Worm (Caenorhabditis elegans) whole organism, L3 larva: ENCODE results near the gene hadb-1.

Experiments used
- ZK546.5 ChIP-seq: sonication (generic microtip); optimal IDR thresholded peaks from 2 replicates; lab custom pipeline; 2017; ENCODE audit warnings: missing biosample characterization, missing genetic modification characterization
- aly-2 ChIP-seq: fragments of 150-350 bp; optimal IDR thresholded peaks from 2 replicates; lab custom pipeline; 2014; ENCODE audit warnings: missing biosample characterization, missing genetic modification characterization
- ama-1 ChIP-seq: fragments of 150-350 bp; optimal IDR thresholded peaks from 2 replicates; lab custom pipeline; 2018
- ceh-28 ChIP-seq: fragments of 150-350 bp; optimal IDR thresholded peaks from 2 replicates; lab custom pipeline; 2014; ENCODE audit warnings: missing biosample characterization, missing genetic modification reagents, missing genetic modification characterization
- ceh-82 ChIP-seq: fragments of 150-350 bp; optimal IDR thresholded peaks from 2 replicates; lab custom pipeline; 2014; ENCODE audit warnings: missing biosample characterization, missing genetic modification characterization
- daf-12 ChIP-seq: fragments of 150-350 bp; optimal IDR thresholded peaks from 2 replicates; lab custom pipeline; 2014; ENCODE audit warnings: missing biosample characterization, missing genetic modification reagents, missing genetic modification characterization
- egl-5 ChIP-seq: fragments of 150-350 bp; optimal IDR thresholded peaks from 2 replicates; lab custom pipeline; 2017; ENCODE audit warnings: missing biosample characterization, missing genetic modification reagents, missing genetic modification characterization, inconsistent platforms
- elt-2 ChIP-seq: sonication (generic microtip); optimal IDR thresholded peaks from 2 replicates; lab custom pipeline; 2016; ENCODE audit warnings: missing genetic modification reagents, mild to moderate bottlenecking, missing genetic modification characterization, missing compliant biosample characterization
- elt-3 ChIP-seq, 3 experiments: fragments of 150-350 bp in 1 of 3; sonication (generic microtip) in 2 of 3; optimal IDR thresholded peaks; 2 replicates in 2 of 3; 4 replicates in 1 of 3; lab custom pipeline; 2014 to 2017; ENCODE audit warnings: missing biosample characterization in 3 of 3, missing genetic modification characterization in 3 of 3
- fkh-10 ChIP-seq: sonication (generic microtip); optimal IDR thresholded peaks from 2 replicates; lab custom pipeline; 2017; ENCODE audit warnings: missing biosample characterization, missing genetic modification reagents, missing genetic modification characterization
- fkh-2 ChIP-seq: fragments of 150-350 bp; optimal IDR thresholded peaks from 2 replicates; lab custom pipeline; 2014; ENCODE audit warnings: missing biosample characterization, missing genetic modification reagents, missing genetic modification characterization
- fos-1 ChIP-seq: fragments of 150-350 bp; optimal IDR thresholded peaks from 2 replicates; lab custom pipeline; 2014; ENCODE audit warnings: missing biosample characterization, missing genetic modification characterization
- hmg-11 ChIP-seq: sonication (generic microtip); optimal IDR thresholded peaks from 2 replicates; lab custom pipeline; 2016; ENCODE audit warnings: missing genetic modification characterization, missing compliant biosample characterization
- jun-1 ChIP-seq: fragments of 150-350 bp; optimal IDR thresholded peaks from 2 replicates; lab custom pipeline; 2014; ENCODE audit warnings: missing biosample characterization, missing genetic modification reagents, missing genetic modification characterization
- lin-39 ChIP-seq: fragments of 150-350 bp; optimal IDR thresholded peaks from 2 replicates; lab custom pipeline; 2018; ENCODE audit warnings: missing biosample characterization, missing genetic modification reagents, missing genetic modification characterization
- mml-1 ChIP-seq: fragments of 150-350 bp; sonication (generic microtip); optimal IDR thresholded peaks from 3 replicates; lab custom pipeline; 2014; ENCODE audit warnings: missing biosample characterization, missing genetic modification characterization
- nfya-1 ChIP-seq: sonication (generic microtip); optimal IDR thresholded peaks from 2 replicates; lab custom pipeline; 2017; ENCODE audit warnings: missing genetic modification characterization, mild to moderate bottlenecking, missing compliant biosample characterization, antibody characterized with exemption, moderate library complexity; ENCODE audit not compliant: insufficient read depth
- nhr-11 ChIP-seq: fragments of 150-350 bp; optimal IDR thresholded peaks from 2 replicates; lab custom pipeline; 2014; ENCODE audit warnings: missing biosample characterization, missing genetic modification characterization
- nhr-23 ChIP-seq: fragments of 150-350 bp; optimal IDR thresholded peaks from 2 replicates; lab custom pipeline; 2014; ENCODE audit warnings: missing biosample characterization, missing genetic modification reagents, missing genetic modification characterization
- nhr-237 ChIP-seq: fragments of 150-350 bp; optimal IDR thresholded peaks from 2 replicates; lab custom pipeline; 2014; ENCODE audit warnings: missing biosample characterization, missing genetic modification characterization
- nhr-25 ChIP-seq: sonication (generic microtip); optimal IDR thresholded peaks from 2 replicates; lab custom pipeline; 2017; ENCODE audit warnings: missing biosample characterization, missing genetic modification characterization
- nhr-43 ChIP-seq: sonication (generic microtip); optimal IDR thresholded peaks from 2 replicates; lab custom pipeline; 2016; ENCODE audit warnings: mild to moderate bottlenecking, missing genetic modification characterization, missing compliant biosample characterization; ENCODE audit not compliant: poor library complexity, severe bottlenecking
- nhr-67 ChIP-seq: fragments of 150-350 bp; optimal IDR thresholded peaks from 2 replicates; lab custom pipeline; 2014; ENCODE audit warnings: missing biosample characterization, missing genetic modification characterization
- nhr-76 ChIP-seq: fragments of 150-350 bp; sonication (generic microtip); optimal IDR thresholded peaks from 5 replicates; lab custom pipeline; 2014; ENCODE audit warnings: missing biosample characterization, missing genetic modification characterization
- nhr-77 ChIP-seq: fragments of 150-350 bp; optimal IDR thresholded peaks from 2 replicates; lab custom pipeline; 2014; ENCODE audit warnings: missing biosample characterization, missing genetic modification characterization
- pha-4 ChIP-seq: fragments of 150-350 bp; optimal IDR thresholded peaks from 2 replicates; lab custom pipeline; 2014; ENCODE audit warnings: missing biosample characterization, missing genetic modification reagents, missing genetic modification characterization
- pqm-1 ChIP-seq: fragments of 150-350 bp; optimal IDR thresholded peaks from 2 replicates; lab custom pipeline; 2017; ENCODE audit warnings: missing biosample characterization, missing genetic modification characterization, inconsistent platforms
- skn-1 ChIP-seq: fragments of 150-350 bp; optimal IDR thresholded peaks from 2 replicates; lab custom pipeline; 2014; ENCODE audit warnings: missing biosample characterization, missing genetic modification characterization
- unc-39 ChIP-seq: sonication (generic microtip); optimal IDR thresholded peaks from 4 replicates; lab custom pipeline; 2017; ENCODE audit warnings: missing biosample characterization, missing genetic modification characterization
- unc-62 ChIP-seq: fragments of 150-350 bp; sonication (generic microtip); optimal IDR thresholded peaks from 4 replicates; lab custom pipeline; 2014; ENCODE audit warnings: missing biosample characterization, missing genetic modification reagents, missing genetic modification characterization
- ztf-4 ChIP-seq: fragments of 150-350 bp; optimal IDR thresholded peaks from 2 replicates; lab custom pipeline; 2014; ENCODE audit warnings: missing biosample characterization, missing genetic modification characterization

The hadb-1 gene

DNA sequence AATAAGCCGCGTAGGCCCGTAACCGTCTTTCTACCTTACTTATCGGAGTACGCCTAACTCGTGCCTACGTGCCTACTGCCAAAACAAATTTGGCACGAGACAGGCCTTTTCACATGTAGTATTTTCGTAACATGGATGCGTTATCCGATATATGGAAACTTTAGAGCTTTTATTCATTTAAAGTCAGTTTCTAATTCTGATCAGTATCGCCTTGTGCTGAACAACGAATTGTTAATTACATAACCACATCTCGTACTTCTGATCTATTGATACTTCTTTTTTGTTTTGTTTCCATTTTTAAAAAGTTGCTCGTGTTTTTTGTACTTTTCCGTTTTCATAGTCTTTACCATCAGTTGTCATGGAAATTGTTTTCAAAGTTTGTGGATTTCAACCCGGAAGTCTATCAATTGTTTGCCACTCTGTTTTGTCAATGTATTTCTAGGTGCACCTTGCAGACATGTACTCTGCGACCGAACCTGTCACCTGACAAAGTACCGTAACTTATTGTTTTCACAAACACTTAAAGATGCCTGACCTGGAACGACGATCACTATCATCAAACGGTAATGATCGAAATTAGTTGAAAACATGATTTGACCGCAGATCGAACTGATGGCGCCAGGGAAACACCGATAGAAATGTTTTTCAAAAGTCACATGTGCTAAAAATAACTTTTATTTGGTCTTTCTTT is 30.5 kb downstream of the hadb-1 start:
- TF ChIP-seq nhr-25 (tag; lab: Kevin White, UChicago): no peak
- TF ChIP-seq nhr-23 (tag; lab: Kevin White, UChicago): no peak

DNA sequence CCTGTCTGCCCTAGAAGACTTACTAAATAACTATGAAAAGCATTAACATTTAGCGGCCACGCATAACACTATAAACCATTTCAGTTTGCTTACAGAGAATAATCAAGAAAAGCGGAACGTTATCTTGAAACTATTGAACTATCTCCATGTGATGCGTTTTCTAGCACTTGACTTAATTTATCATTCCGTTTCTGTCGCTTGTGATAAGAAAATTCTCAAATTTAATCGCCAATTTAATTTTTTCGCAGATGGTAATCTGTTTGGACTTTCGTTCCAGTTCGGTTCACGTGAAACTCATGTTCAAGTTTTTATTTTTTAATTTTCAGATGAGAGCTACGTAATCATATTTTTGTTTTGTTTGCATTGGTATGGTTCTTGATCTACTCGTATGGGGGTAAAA is 31.3 kb downstream of the hadb-1 start:
- peak; percentile 70 for TF ChIP-seq pha-4 (tag; lab: Kevin White, UChicago)
- TF ChIP-seq pqm-1 (tag; lab: Kevin White, UChicago): peak; percentile 99
- TF ChIP-seq aly-2 (tag; lab: Kevin White, UChicago): no peak
- TF ChIP-seq skn-1 (tag; lab: Kevin White, UChicago): peak; percentile 48
- TF ChIP-seq elt-2: peak; percentile 98
- no peak for TF ChIP-seq ZK546.5
- no peak for TF ChIP-seq nhr-76 (tag; lab: Kevin White, UChicago)
- peak; percentile 75 for TF ChIP-seq jun-1 (tag; lab: Kevin White, UChicago)
- TF ChIP-seq, all 47 proteins: peak for 5

- TF ChIP-seq nhr-43 (no peak), nhr-76 (tag; lab: Kevin White, UChicago) (no peak), unc-39 (no peak), ztf-4 (tag; lab: Kevin White, UChicago) (no peak), ceh-82 (tag; lab: Kevin White, UChicago) (no peak), unc-62 (GFP tag; lab: Kevin White, UChicago) (no peak), daf-12 (tag; lab: Kevin White, UChicago) (no peak), nhr-237 (no peak), fos-1 (no peak), mml-1 (tag; lab: Kevin White, UChicago) (no peak), fkh-10 (no peak), nhr-77 (tag; lab: Kevin White, UChicago) (no peak), hmg-11 (no peak), nhr-25 (tag; lab: Kevin White, UChicago) (no peak), egl-5 (no peak), nhr-67 (no peak), ama-1 (lab: Kevin White, UChicago) (no peak)
These were observed 32.2 kb downstream of the hadb-1 start for ce11 chrIII:8656055-8656454.

ce11 chrIII:8655412-8655811 is 32.9 kb downstream of the hadb-1 start:
- TF ChIP-seq skn-1 (tag; lab: Kevin White, UChicago): no peak
- peak; percentile 71 for TF ChIP-seq mml-1 (tag; lab: Kevin White, UChicago)
- peak; percentile 7 for TF ChIP-seq nhr-25 (tag; lab: Kevin White, UChicago)
- TF ChIP-seq elt-2: no peak
- peak; percentile 5 for TF ChIP-seq nfya-1
- no peak for TF ChIP-seq jun-1 (tag; lab: Kevin White, UChicago)

DNA sequence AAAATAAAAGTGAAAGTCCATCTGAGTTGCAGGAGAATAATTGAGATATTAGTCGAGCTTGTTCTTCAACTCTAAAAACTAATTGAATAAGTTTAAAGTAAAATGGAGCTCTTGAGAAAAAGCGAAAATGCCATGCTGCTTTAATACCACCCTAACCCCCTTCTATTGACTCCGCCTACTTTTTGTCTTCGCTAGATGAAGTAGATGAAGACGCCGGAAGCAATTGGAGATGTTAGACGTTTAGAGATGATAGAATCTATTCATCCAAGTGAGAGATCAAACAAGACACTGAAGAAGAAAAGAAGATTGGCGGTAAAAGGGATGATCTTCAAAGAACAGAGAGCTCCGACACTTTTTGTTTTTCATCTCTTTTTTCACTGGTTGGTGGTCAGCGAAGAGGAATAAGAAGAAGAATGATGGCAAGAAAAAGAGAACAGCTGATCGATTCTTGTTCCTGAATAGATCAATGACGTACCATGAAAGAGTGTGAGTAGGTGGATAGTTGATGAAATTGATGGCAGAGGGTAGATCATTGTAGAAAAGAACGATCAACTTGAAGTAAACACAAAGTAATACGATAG is 33.8 kb downstream of the hadb-1 start:
- TF ChIP-seq elt-3 (tag; optimal IDR thresholded peaks at IDR 0.05; lab: Kevin White, UChicago): no peak
- TF ChIP-seq egl-5: no peak
- TF ChIP-seq ztf-4 (tag; lab: Kevin White, UChicago): no peak
- peak; percentile 2 for TF ChIP-seq nhr-25 (tag; lab: Kevin White, UChicago)
- no peak for TF ChIP-seq jun-1 (tag; lab: Kevin White, UChicago)
- no peak for TF ChIP-seq fkh-2 (tag; lab: Kevin White, UChicago)
- no peak for TF ChIP-seq ceh-28 (tag; lab: Kevin White, UChicago)
- no peak for TF ChIP-seq nhr-11 (tag; lab: Kevin White, UChicago)
- peak; percentile 24 for TF ChIP-seq lin-39 (tag; lab: Kevin White, UChicago)
- TF ChIP-seq mml-1 (tag; lab: Kevin White, UChicago): no peak
- TF ChIP-seq nhr-43: peak; percentile 49
- TF ChIP-seq fos-1: no peak
- no peak for TF ChIP-seq nhr-77 (tag; lab: Kevin White, UChicago)
